Worm (Caenorhabditis elegans): ENCODE results near the gene T13C2.7.

- TF ChIP-seq med-1 (GFP tag; optimal IDR thresholded peaks at IDR 0.05; ENCODE audit: insufficient read depth) = no peak
- no peak for TF ChIP-seq ztf-29 (GFP tag; IDR thresholded peaks at IDR 0.05)
- no peak for TF ChIP-seq tab-1 (GFP tag; IDR thresholded peaks at IDR 0.05)
- TF ChIP-seq flt-1 (GFP tag; IDR thresholded peaks at IDR 0.05) = no peak
- no peak for TF ChIP-seq ref-1 (GFP tag; conservative IDR thresholded peaks at IDR 0.05)
- no peak for TF ChIP-seq klf-2 (GFP tag; conservative IDR thresholded peaks at IDR 0.05)
- no peak for TF ChIP-seq ztf-23 (GFP tag; IDR thresholded peaks at IDR 0.05)
Measured at ce11 chrII:6782738-6783163, 3.5 kb downstream of the T13C2.7 start.

All from whole organism, midembryonic.